Fruit fly (Drosophila melanogaster) S2 (cell line): ENCODE results near the gene CG14770.

Source experiments
- CG8478 ChIP-seq: fragments of >200 bp; optimal IDR thresholded peaks from 2 replicates; lab custom pipeline; 2018
- CTCF ChIP-seq, 2 experiments: fragments of >200 bp; optimal IDR thresholded peaks; 2 replicates each; lab custom pipeline; 2018

DNA sequence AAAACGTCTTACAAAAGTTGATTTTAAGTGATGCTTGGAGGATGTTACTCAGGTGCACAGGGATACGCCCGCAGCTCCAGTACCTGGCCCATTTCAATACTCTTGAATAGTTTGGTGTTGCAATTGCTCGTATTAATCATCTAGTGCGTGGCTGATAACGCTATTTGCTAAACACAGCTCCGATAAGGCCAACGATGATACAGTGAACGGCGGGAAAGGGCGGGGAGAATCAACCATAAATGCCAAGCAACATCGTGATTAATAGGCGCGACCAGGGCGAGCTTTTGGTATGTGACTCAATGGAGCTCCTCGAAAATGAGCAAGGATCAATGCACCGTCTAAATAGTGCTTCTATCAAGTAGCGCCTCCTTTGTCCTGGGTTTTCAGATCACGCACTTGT lies 22.2 kb upstream of the CG14770 start:
- no peak for TF ChIP-seq CG8478 (lab: Kevin White, UChicago)
- no peak for TF ChIP-seq CTCF (optimal IDR thresholded peaks at IDR 0.05; lab: Kevin White, UChicago)
